Worm (Caenorhabditis elegans) whole organism, L2 larva: Measurements from ENCODE around the gene F39H12.1.

Source experiments
- C34F6.9 ChIP-seq: fragments of 150-350 bp; optimal IDR thresholded peaks from 2 replicates; lab custom pipeline; 2014; ENCODE audit warnings: missing biosample characterization, missing genetic modification characterization
- F13H6.1 ChIP-seq: sonication (generic microtip); optimal IDR thresholded peaks from 2 replicates; lab custom pipeline; 2016; ENCODE audit warnings: missing genetic modification characterization, missing compliant biosample characterization
- R02D3.7 ChIP-seq: fragments of 150-350 bp; optimal IDR thresholded peaks from 2 replicates; lab custom pipeline; 2014; ENCODE audit warnings: missing biosample characterization, missing genetic modification characterization
- Y55F3AM.14 ChIP-seq: fragments of 200-800 bp; sonication (Bioruptor generic); optimal IDR thresholded peaks from 2 replicates; lab custom pipeline; 2018; ENCODE audit warnings: mild to moderate bottlenecking, missing genetic modification characterization, missing compliant biosample characterization
- alr-1 ChIP-seq: fragments of 150-350 bp; optimal IDR thresholded peaks from 2 replicates; lab custom pipeline; 2014; ENCODE audit warnings: missing biosample characterization, missing genetic modification characterization
- aly-2 ChIP-seq: fragments of 150-350 bp; optimal IDR thresholded peaks from 2 replicates; lab custom pipeline; 2014; ENCODE audit warnings: missing biosample characterization, missing genetic modification characterization
- ama-1 ChIP-seq: fragments of 150-350 bp; optimal IDR thresholded peaks from 2 replicates; lab custom pipeline; 2018; ENCODE audit warnings: inconsistent platforms
- blmp-1 ChIP-seq: sonication (generic microtip); optimal IDR thresholded peaks from 2 replicates; lab custom pipeline; 2017; ENCODE audit warnings: missing genetic modification characterization, mild to moderate bottlenecking, missing compliant biosample characterization, antibody characterized with exemption, moderate library complexity; ENCODE audit not compliant: insufficient read depth
- ceh-16 ChIP-seq: fragments of 150-350 bp; optimal IDR thresholded peaks from 2 replicates; lab custom pipeline; 2014; ENCODE audit warnings: missing biosample characterization, missing genetic modification characterization
- ceh-82 ChIP-seq: fragments of 150-350 bp; optimal IDR thresholded peaks from 2 replicates; lab custom pipeline; 2014; ENCODE audit warnings: missing biosample characterization, missing genetic modification characterization
- crh-2 ChIP-seq: sonication (generic microtip); optimal IDR thresholded peaks from 2 replicates; lab custom pipeline; 2017; ENCODE audit warnings: missing biosample characterization, missing genetic modification characterization
- dmd-4 ChIP-seq: sonication (generic microtip); optimal IDR thresholded peaks from 2 replicates; lab custom pipeline; 2017; ENCODE audit warnings: missing biosample characterization, missing genetic modification characterization
- egl-27 ChIP-seq: sonication (generic microtip); optimal IDR thresholded peaks from 3 replicates; lab custom pipeline; 2017; ENCODE audit warnings: missing biosample characterization, missing genetic modification reagents, missing genetic modification characterization
- elt-1 ChIP-seq: fragments of 150-350 bp; optimal IDR thresholded peaks from 2 replicates; lab custom pipeline; 2014; ENCODE audit warnings: missing biosample characterization, missing genetic modification characterization
- elt-3 ChIP-seq: sonication (generic microtip); optimal IDR thresholded peaks from 2 replicates; lab custom pipeline; 2017; ENCODE audit warnings: missing biosample characterization, missing genetic modification characterization
- fos-1 ChIP-seq: fragments of 150-350 bp; optimal IDR thresholded peaks from 2 replicates; lab custom pipeline; 2014; ENCODE audit warnings: missing biosample characterization, missing genetic modification characterization
- gmeb-1 ChIP-seq: fragments of 150-350 bp; optimal IDR thresholded peaks from 2 replicates; lab custom pipeline; 2014; ENCODE audit warnings: missing biosample characterization, missing genetic modification characterization
- lin-11 ChIP-seq: fragments of 150-350 bp; sonication (generic microtip); optimal IDR thresholded peaks from 2 replicates; lab custom pipeline; 2014; ENCODE audit warnings: missing biosample characterization, missing genetic modification characterization, inconsistent platforms, mixed read lengths
- lin-13 ChIP-seq: fragments of 150-350 bp; optimal IDR thresholded peaks from 2 replicates; lab custom pipeline; 2014; ENCODE audit warnings: missing biosample characterization, missing genetic modification reagents, missing genetic modification characterization
- lin-39 ChIP-seq: fragments of 150-350 bp; optimal IDR thresholded peaks from 2 replicates; lab custom pipeline; 2014; ENCODE audit warnings: missing biosample characterization, missing genetic modification reagents, missing genetic modification characterization
- lsy-2 ChIP-seq, 2 experiments: fragments of 150-350 bp in 1 of 2; sonication (generic microtip) in 1 of 2; optimal IDR thresholded peaks; 2 replicates each; lab custom pipeline; 2014 to 2017; ENCODE audit warnings: missing biosample characterization in 2 of 2, missing genetic modification characterization in 2 of 2
- mab-5 ChIP-seq: fragments of 150-350 bp; optimal IDR thresholded peaks from 2 replicates; lab custom pipeline; 2014; ENCODE audit warnings: missing biosample characterization, missing genetic modification characterization
- mdl-1 ChIP-seq, 2 experiments: fragments of 150-350 bp in 1 of 2; sonication (generic microtip) in 1 of 2; optimal IDR thresholded peaks; 2 replicates each; lab custom pipeline; 2017; ENCODE audit warnings: missing biosample characterization in 2 of 2, missing genetic modification characterization in 2 of 2
- nhr-129 ChIP-seq: fragments of 150-350 bp; optimal IDR thresholded peaks from 2 replicates; lab custom pipeline; 2014; ENCODE audit warnings: missing biosample characterization, missing genetic modification characterization
- nhr-21 ChIP-seq: fragments of 150-350 bp; optimal IDR thresholded peaks from 2 replicates; lab custom pipeline; 2014; ENCODE audit warnings: missing biosample characterization, missing genetic modification characterization
- nhr-23 ChIP-seq: fragments of 150-350 bp; optimal IDR thresholded peaks from 2 replicates; lab custom pipeline; 2014; ENCODE audit warnings: missing biosample characterization, missing genetic modification reagents, missing genetic modification characterization
- nhr-237 ChIP-seq: fragments of 150-350 bp; optimal IDR thresholded peaks from 2 replicates; lab custom pipeline; 2014; ENCODE audit warnings: missing biosample characterization, missing genetic modification characterization
- nhr-25 ChIP-seq: fragments of 150-350 bp; sonication (generic microtip); optimal IDR thresholded peaks from 3 replicates; lab custom pipeline; 2014; ENCODE audit warnings: missing biosample characterization, missing genetic modification characterization
- nhr-6 ChIP-seq: fragments of 150-350 bp; optimal IDR thresholded peaks from 2 replicates; lab custom pipeline; 2014; ENCODE audit warnings: missing biosample characterization, missing genetic modification characterization
- nhr-77 ChIP-seq: fragments of 150-350 bp; optimal IDR thresholded peaks from 2 replicates; lab custom pipeline; 2014; ENCODE audit warnings: missing biosample characterization, missing genetic modification characterization
- sem-4 ChIP-seq: fragments of 150-350 bp; optimal IDR thresholded peaks from 2 replicates; lab custom pipeline; 2014; ENCODE audit warnings: missing biosample characterization, missing genetic modification reagents, missing genetic modification characterization
- sma-3 ChIP-seq: sonication (generic microtip); optimal IDR thresholded peaks from 2 replicates; lab custom pipeline; 2016; ENCODE audit warnings: missing genetic modification reagents, missing genetic modification characterization, missing compliant biosample characterization
- sma-9 ChIP-seq, 2 experiments: fragments of 150-350 bp in 1 of 2; sonication (generic microtip) in 1 of 2; optimal IDR thresholded peaks; 2 replicates each; lab custom pipeline; 2014 to 2016; ENCODE audit warnings: missing genetic modification characterization in 2 of 2, mild to moderate bottlenecking in 1 of 2, missing biosample characterization in 1 of 2, missing compliant biosample characterization in 1 of 2, missing genetic modification reagents in 1 of 2, moderate library complexity in 1 of 2
- snpc-4 ChIP-seq: fragments of 150-350 bp; optimal IDR thresholded peaks from 2 replicates; lab custom pipeline; 2014; ENCODE audit warnings: missing biosample characterization, missing genetic modification characterization
- unc-39 ChIP-seq: fragments of 150-350 bp; optimal IDR thresholded peaks from 2 replicates; lab custom pipeline; 2014; ENCODE audit warnings: missing biosample characterization, missing genetic modification characterization
- unc-55 ChIP-seq: fragments of 150-350 bp; sonication (generic microtip); optimal IDR thresholded peaks from 3 replicates; lab custom pipeline; 2014; ENCODE audit warnings: missing biosample characterization, missing genetic modification reagents, missing genetic modification characterization
- unc-62 ChIP-seq: fragments of 150-350 bp; optimal IDR thresholded peaks from 2 replicates; lab custom pipeline; 2014; ENCODE audit warnings: missing biosample characterization, missing genetic modification reagents, missing genetic modification characterization
- ztf-1 ChIP-seq: fragments of 200-800 bp; sonication (Bioruptor generic); conservative IDR thresholded peaks from 2 replicates; pipeline ENCODE4 v1.3.6; 2022; ENCODE audit warnings: missing genetic modification characterization, missing compliant biosample characterization
- ztf-4 ChIP-seq: fragments of 150-350 bp; optimal IDR thresholded peaks from 2 replicates; lab custom pipeline; 2014; ENCODE audit warnings: missing biosample characterization, missing genetic modification characterization

F39H12.1 gene

ce11 chrX:861378-861777, 26.8 kb downstream of the F39H12.1 start:
- TF ChIP-seq aly-2 (tag; lab: Kevin White, UChicago) (peak; percentile 25), ama-1 (lab: Kevin White, UChicago) (no peak), elt-3 (no peak), gmeb-1 (tag; lab: Kevin White, UChicago) (no peak), nhr-21 (tag; lab: Kevin White, UChicago) (no peak), unc-62 (GFP tag; lab: Kevin White, UChicago) (no peak), crh-2 (tag; lab: Kevin White, UChicago) (no peak), egl-27 (tag; lab: Kevin White, UChicago) (no peak), Y55F3AM.14 (GFP tag; lab: Kevin White, UChicago) (no peak), nhr-25 (peak; percentile 4), nhr-237 (no peak), unc-39 (no peak), F13H6.1 (tag; lab: Kevin White, UChicago) (no peak), ztf-4 (tag; lab: Kevin White, UChicago) (no peak), lin-11 (tag; lab: Kevin White, UChicago) (no peak), lin-13 (GFP tag; lab: Kevin White, UChicago) (no peak), mdl-1 (tag; optimal IDR thresholded peaks at IDR 0.05; lab: Kevin White, UChicago) (no peak), lin-39 (tag; lab: Kevin White, UChicago) (no peak), blmp-1 (tag; lab: Kevin White, UChicago) (no peak), sma-9 (GFP tag; optimal IDR thresholded peaks at IDR 0.05; lab: Kevin White, UChicago) (peak; percentile 47), sma-9 (tag; optimal IDR thresholded peaks at IDR 0.05; lab: Kevin White, UChicago) (no peak), elt-1 (no peak)

- TF ChIP-seq sem-4 = no peak
- no peak for TF ChIP-seq nhr-23 (tag; lab: Kevin White, UChicago)
- TF ChIP-seq R02D3.7 = no peak
- no peak for TF ChIP-seq mab-5 (tag; lab: Kevin White, UChicago)
- no peak for TF ChIP-seq ceh-82 (tag; lab: Kevin White, UChicago)
- no peak for TF ChIP-seq aly-2 (tag; lab: Kevin White, UChicago)
- no peak for TF ChIP-seq nhr-77 (tag; lab: Kevin White, UChicago)
Observed at ce11 chrX:863478-863877, 28.9 kb downstream of the F39H12.1 start, which contains the start of gene cdo-1. Gene cdo-1 (minus strand): TSS chrX:863578.

- TF ChIP-seq F13H6.1 (tag; lab: Kevin White, UChicago) (peak; percentile 50), crh-2 (tag; lab: Kevin White, UChicago) (peak; percentile 60), nhr-23 (tag; lab: Kevin White, UChicago) (no peak), ceh-16 (tag; lab: Kevin White, UChicago) (no peak), blmp-1 (tag; lab: Kevin White, UChicago) (peak; percentile 72), egl-27 (tag; lab: Kevin White, UChicago) (peak; percentile 28), ztf-4 (tag; lab: Kevin White, UChicago) (peak; percentile 2), C34F6.9 (tag; lab: Kevin White, UChicago) (no peak), unc-55 (GFP tag; lab: Kevin White, UChicago) (no peak), nhr-237 (no peak), ztf-1 (no peak), nhr-21 (tag; lab: Kevin White, UChicago) (peak; percentile 89), ceh-82 (tag; lab: Kevin White, UChicago) (no peak), elt-1 (no peak), mab-5 (tag; lab: Kevin White, UChicago) (no peak), sem-4 (no peak), Y55F3AM.14 (GFP tag; lab: Kevin White, UChicago) (no peak), sma-3 (GFP tag; lab: Kevin White, UChicago) (peak; percentile 89), unc-62 (GFP tag; lab: Kevin White, UChicago) (no peak), ama-1 (lab: Kevin White, UChicago) (no peak), nhr-129 (tag; lab: Kevin White, UChicago) (peak; percentile 51), mdl-1 (tag; optimal IDR thresholded peaks at IDR 0.05; lab: Kevin White, UChicago) (peak; percentile 53 to 77), snpc-4 (tag; lab: Kevin White, UChicago) (no peak), fos-1 (tag; lab: Kevin White, UChicago) (peak; percentile 31), R02D3.7 (no peak), elt-3 (no peak), nhr-6 (tag; lab: Kevin White, UChicago) (peak; percentile 59), nhr-25 (peak; percentile 94), alr-1 (tag; lab: Kevin White, UChicago) (no peak), lin-13 (GFP tag; lab: Kevin White, UChicago) (no peak), sma-9 (GFP tag; optimal IDR thresholded peaks at IDR 0.05; lab: Kevin White, UChicago) (peak; percentile 97), sma-9 (tag; optimal IDR thresholded peaks at IDR 0.05; lab: Kevin White, UChicago) (no peak), lsy-2 (tag; optimal IDR thresholded peaks at IDR 0.05; lab: Kevin White, UChicago) (peak in 1 of 2 experiments; percentile 25), dmd-4 (tag; lab: Kevin White, UChicago) (no peak)
Observed at ce11 chrX:864293-864731, 29.7 kb downstream of the F39H12.1 start.
